Fruit fly (Drosophila melanogaster): Measurements from ENCODE around the gene Pdp1.

Gene Pdp1

DNA sequence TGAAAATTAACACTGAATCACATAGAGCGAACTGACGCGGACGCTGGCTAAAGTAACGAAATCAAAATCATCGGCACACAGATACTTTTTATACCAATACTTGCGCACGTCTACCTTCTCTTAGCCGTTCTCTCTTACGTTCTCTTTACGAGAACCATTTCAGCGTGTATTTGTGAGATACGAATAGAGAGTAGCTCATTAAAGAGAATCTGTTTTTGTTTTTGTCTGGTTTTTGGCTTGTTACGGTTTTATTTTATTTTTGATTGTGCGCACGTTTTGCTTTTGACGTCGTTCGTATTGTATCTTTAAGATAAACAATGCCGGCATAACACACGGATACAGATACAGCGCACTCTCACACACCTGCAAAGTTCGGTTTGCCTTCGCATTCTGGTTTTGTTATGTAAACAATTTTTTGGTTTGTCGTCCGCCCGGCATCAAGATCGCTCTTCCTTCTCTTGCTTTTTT, 61.8 kb downstream of the Pdp1 start (continued):
- TF ChIP-seq CG11695 (GFP tag; IDR thresholded peaks at IDR 0.05) (no peak), CG11093 (GFP tag; IDR thresholded peaks at IDR 0.05) (no peak), CHES-1-like (GFP tag; optimal IDR thresholded peaks at IDR 0.05) (no peak), CG16863 (GFP tag; optimal IDR thresholded peaks at IDR 0.05) (no peak), NC2α (GFP tag; optimal IDR thresholded peaks at IDR 0.05) (no peak), CG12071 (GFP tag; optimal IDR thresholded peaks at IDR 0.05) (no peak), Deaf1 (tag; optimal IDR thresholded peaks at IDR 0.05) (peak; percentile 21), CG34224 (GFP tag; IDR thresholded peaks at IDR 0.05; ENCODE audit: partially characterized antibody) (peak; percentile 36; the same call in 2 of the 3 replicates), CG31441 (GFP tag; IDR thresholded peaks at IDR 0.05) (no peak), al (GFP tag; IDR thresholded peaks at IDR 0.05) (no peak), CG10959 (GFP tag; IDR thresholded peaks at IDR 0.05) (no peak), Mad (GFP tag; optimal IDR thresholded peaks at IDR 0.05) (no peak), corto (GFP tag; optimal IDR thresholded peaks at IDR 0.05) (peak; percentile 60), CG11723 (GFP tag; optimal IDR thresholded peaks at IDR 0.05) (no peak), CG2199 (GFP tag; IDR thresholded peaks at IDR 0.05) (peak; percentile 33; the same call in 1 of the 3 replicates), yki (optimal IDR thresholded peaks at IDR 0.05) (peak; percentile 27), CG8924 (tag; optimal IDR thresholded peaks at IDR 0.05) (no peak), ssp (GFP tag; IDR thresholded peaks at IDR 0.05) (no peak), da (GFP tag; optimal IDR thresholded peaks at IDR 0.05) (no peak), fu2 (GFP tag; optimal IDR thresholded peaks at IDR 0.05) (no peak), CG17328 (GFP tag; IDR thresholded peaks at IDR 0.05) (no peak), CG10431 (GFP tag; optimal IDR thresholded peaks at IDR 0.05) (no peak), CG10979 (tag; optimal IDR thresholded peaks at IDR 0.05) (no peak), CG8359 (GFP tag; optimal IDR thresholded peaks at IDR 0.05; ENCODE audit: borderline replicate concordance) (no peak), MBD-R2 (GFP tag; IDR thresholded peaks at IDR 0.05) (no peak), Aef1 (GFP tag; IDR thresholded peaks at IDR 0.05) (no peak), CG13296 (GFP tag; optimal IDR thresholded peaks at IDR 0.05) (peak; percentile 34), Taf1 (GFP tag; IDR thresholded peaks at IDR 0.05) (no peak), Trl (optimal IDR thresholded peaks at IDR 0.05) (peak; percentile 88 to 96), Trl (GFP tag; optimal IDR thresholded peaks at IDR 0.05) (no peak), lbe (GFP tag; optimal IDR thresholded peaks at IDR 0.05) (peak; percentile 65), abd-A (tag; optimal IDR thresholded peaks at IDR 0.05) (peak; percentile 27), CG34376 (GFP tag; optimal IDR thresholded peaks at IDR 0.05) (peak; percentile 6), CG7839 (tag; optimal IDR thresholded peaks at IDR 0.05) (no peak), CG5953 (GFP tag; IDR thresholded peaks at IDR 0.05) (no peak), CG9727 (GFP tag; optimal IDR thresholded peaks at IDR 0.05) (no peak), mirr (GFP tag; optimal IDR thresholded peaks at IDR 0.05) (peak; percentile 27), CG12744 (GFP tag; optimal IDR thresholded peaks at IDR 0.05) (no peak), vvl (GFP tag; IDR thresholded peaks at IDR 0.05) (peak; percentile 30; the same call in 1 of the 2 replicates), CG32532 (GFP tag; IDR thresholded peaks at IDR 0.05) (peak; percentile 26; the same call in 1 of the 2 replicates), cwo (GFP tag; optimal IDR thresholded peaks at IDR 0.05) (peak; percentile 76), HLH54F (GFP tag; optimal IDR thresholded peaks at IDR 0.05) (no peak), kah (GFP tag; optimal IDR thresholded peaks at IDR 0.05) (peak; percentile 55), bowl (GFP tag; IDR thresholded peaks at IDR 0.05) (no peak), Kr (GFP tag; optimal IDR thresholded peaks at IDR 0.05) (no peak), CG33557 (GFP tag; optimal IDR thresholded peaks at IDR 0.05) (no peak), Dll (GFP tag; IDR thresholded peaks at IDR 0.05; ENCODE audit: partially characterized antibody) (0 out of 4 replicates have a peak, but pooled peaks have one; percentile 19), bbx (GFP tag; IDR thresholded peaks at IDR 0.05; ENCODE audit: partially characterized antibody) (no peak), sisA (GFP tag; IDR thresholded peaks at IDR 0.05) (no peak), Dp (GFP tag; optimal IDR thresholded peaks at IDR 0.05) (no peak), CG3995 (GFP tag; optimal IDR thresholded peaks at IDR 0.05) (no peak), sens-2 (GFP tag; IDR thresholded peaks at IDR 0.05) (0 out of 2 replicates have a peak, but pooled peaks have one; percentile 16)
